Worm (Caenorhabditis elegans): ENCODE measurements around the gene Y65A5A.2.
A peak's percentile ranks its signal among the peaks of the same experiment; 100 is the strongest.

The Y65A5A.2 gene

DNA sequence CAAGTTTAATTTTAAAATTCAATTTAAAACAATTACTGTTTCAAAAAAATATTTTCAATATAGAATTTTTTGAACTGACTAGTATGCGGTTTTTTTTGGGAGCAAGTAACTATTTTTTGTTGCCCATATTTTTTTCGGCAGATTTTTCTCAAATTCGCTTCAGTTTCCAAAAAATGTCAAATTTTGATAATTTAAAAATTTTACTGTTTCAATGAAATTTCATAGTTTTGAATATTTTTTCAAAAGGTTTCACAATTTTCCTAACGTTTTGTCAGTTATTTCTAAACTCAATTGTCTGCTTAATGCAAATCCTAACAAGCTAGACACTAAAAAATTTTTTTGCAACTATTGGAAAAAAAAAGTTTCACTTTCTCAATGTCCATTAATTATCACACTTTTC is 30.9 kb upstream of the Y65A5A.2 start:
- no peak for TF ChIP-seq nhr-232 (tag; optimal IDR thresholded peaks at IDR 0.05)

DNA sequence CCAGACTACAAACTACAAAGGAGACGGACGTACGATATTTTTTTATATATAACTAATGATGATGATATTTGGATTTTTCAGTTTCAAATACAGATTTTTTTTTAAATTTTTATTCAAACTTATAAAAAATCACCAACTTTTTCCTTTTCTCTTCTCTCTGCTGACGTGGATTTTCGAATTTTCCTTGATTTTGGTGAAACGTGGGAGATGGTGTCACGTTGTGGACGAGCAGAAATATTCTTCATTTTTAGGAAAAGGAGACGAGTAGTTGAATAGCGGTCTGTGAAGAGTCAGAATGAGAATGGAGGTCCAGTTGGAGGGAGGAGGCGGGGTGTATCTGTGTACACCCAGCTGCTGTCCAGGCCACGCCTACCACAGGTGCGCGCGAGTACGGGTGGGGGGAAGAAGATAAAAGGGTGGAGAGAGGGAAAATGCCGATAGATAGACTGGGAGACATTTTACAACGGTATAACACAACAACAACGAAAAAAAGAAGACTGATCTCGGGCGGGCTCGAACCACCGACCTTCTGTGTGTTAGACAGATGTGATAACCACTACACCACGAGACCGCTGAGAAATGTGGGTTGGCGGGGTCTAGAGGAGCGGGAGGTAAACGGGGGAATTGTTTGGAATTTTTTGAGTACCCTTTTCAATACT is 29.8 kb upstream of the Y65A5A.2 start, which contains the start of gene Y7A9D.1:
Y7A9D.1 (minus strand) TSS at position 283 of the 659 bp plus-strand sequence.
- peak; percentile 63 for TF ChIP-seq dmd-4 (tag; optimal IDR thresholded peaks at IDR 0.05; ENCODE audit: borderline replicate concordance)
- TF ChIP-seq unc-3 (GFP tag; conservative IDR thresholded peaks at IDR 0.05): 0 out of 2 replicates have a peak, but pooled peaks have one; percentile 6
- TF ChIP-seq unc-3 (tag; optimal IDR thresholded peaks at IDR 0.05): peak; percentile 10
- peak; percentile 83 for TF ChIP-seq hlh-6 (tag; optimal IDR thresholded peaks at IDR 0.05)
- peak; percentile 40 for TF ChIP-seq K09A11.1 (tag; optimal IDR thresholded peaks at IDR 0.05; ENCODE audit: insufficient read depth)
- TF ChIP-seq pax-1 (tag; optimal IDR thresholded peaks at IDR 0.05): no peak
- no peak for TF ChIP-seq ceh-45 (GFP tag; IDR thresholded peaks at IDR 0.05)
- peak; percentile 81 for TF ChIP-seq elt-2 (tag; optimal IDR thresholded peaks at IDR 0.05)
- peak; percentile 23 for TF ChIP-seq ceh-48 (tag; optimal IDR thresholded peaks at IDR 0.05)
- peak; percentile 20 for TF ChIP-seq ceh-14 (tag; optimal IDR thresholded peaks at IDR 0.05)
- peak; percentile 49 for TF ChIP-seq ceh-18 (tag; optimal IDR thresholded peaks at IDR 0.05)
- TF ChIP-seq ceh-19 (GFP tag; optimal IDR thresholded peaks at IDR 0.05): peak; percentile 56
- TF ChIP-seq fkh-6 (tag; optimal IDR thresholded peaks at IDR 0.05): peak; percentile 11
- TF ChIP-seq C38D4.7 (GFP tag; optimal IDR thresholded peaks at IDR 0.05): peak; percentile 41
- TF ChIP-seq fkh-10 (GFP tag; optimal IDR thresholded peaks at IDR 0.05): no peak
- peak; percentile 92 for TF ChIP-seq ama-1 (optimal IDR thresholded peaks at IDR 0.05)
- peak; percentile 43 for TF ChIP-seq sox-2 (GFP tag; IDR thresholded peaks at IDR 0.05)
- no peak for TF ChIP-seq ceh-30 (tag; optimal IDR thresholded peaks at IDR 0.05)
- peak; percentile 46 for TF ChIP-seq hlh-8 (tag; optimal IDR thresholded peaks at IDR 0.05)
- TF ChIP-seq T23F11.4 (GFP tag; optimal IDR thresholded peaks at IDR 0.05): peak; percentile 53
- TF ChIP-seq mec-3 (tag; optimal IDR thresholded peaks at IDR 0.05; ENCODE audit: borderline replicate concordance): no peak
- no peak for TF ChIP-seq tbx-7 (tag; optimal IDR thresholded peaks at IDR 0.05)
- TF ChIP-seq ref-2 (tag; optimal IDR thresholded peaks at IDR 0.05): peak; percentile 83
- peak; percentile 22 for TF ChIP-seq unc-86 (tag; optimal IDR thresholded peaks at IDR 0.05)
- peak; percentile 49 for TF ChIP-seq ztf-16 (tag; optimal IDR thresholded peaks at IDR 0.05)
- TF ChIP-seq ceh-6 (GFP tag; optimal IDR thresholded peaks at IDR 0.05): peak; percentile 77
- peak; percentile 52 for TF ChIP-seq sox-4 (tag; optimal IDR thresholded peaks at IDR 0.05)
- TF ChIP-seq hlh-15 (tag; optimal IDR thresholded peaks at IDR 0.05): no peak
- TF ChIP-seq elt-4 (tag; optimal IDR thresholded peaks at IDR 0.05): peak; percentile 45
- TF ChIP-seq tbx-2 (tag; optimal IDR thresholded peaks at IDR 0.05): peak; percentile 57
- TF ChIP-seq npax-4 (tag; optimal IDR thresholded peaks at IDR 0.05): no peak
- peak; percentile 5 for TF ChIP-seq dve-1 (tag; optimal IDR thresholded peaks at IDR 0.05)
- peak; percentile 78 for TF ChIP-seq pat-9 (tag; optimal IDR thresholded peaks at IDR 0.05)
- peak; percentile 59 for TF ChIP-seq C08G9.2 (tag; optimal IDR thresholded peaks at IDR 0.05)
- TF ChIP-seq zip-5 (tag; optimal IDR thresholded peaks at IDR 0.05): no peak
- peak; percentile 15 for TF ChIP-seq ceh-22 (tag; optimal IDR thresholded peaks at IDR 0.05)
- peak; percentile 70 for TF ChIP-seq ceh-34 (tag; optimal IDR thresholded peaks at IDR 0.05)
- no peak for TF ChIP-seq ceh-24 (tag; optimal IDR thresholded peaks at IDR 0.05)
- no peak for TF ChIP-seq odd-2 (tag; optimal IDR thresholded peaks at IDR 0.05)
- TF ChIP-seq K02D7.2 (tag; optimal IDR thresholded peaks at IDR 0.05): no peak
- TF ChIP-seq rnt-1 (tag; optimal IDR thresholded peaks at IDR 0.05): peak; percentile 42
- TF ChIP-seq hlh-30 (tag; optimal IDR thresholded peaks at IDR 0.05; ENCODE audit: insufficient read depth): peak; percentile 43
- no peak for TF ChIP-seq pag-3 (tag; optimal IDR thresholded peaks at IDR 0.05; ENCODE audit: borderline replicate concordance)
- TF ChIP-seq pros-1 (tag; optimal IDR thresholded peaks at IDR 0.05): no peak
- peak; percentile 49 for TF ChIP-seq nfya-1 (tag; optimal IDR thresholded peaks at IDR 0.05)
- TF ChIP-seq gmeb-2 (tag; optimal IDR thresholded peaks at IDR 0.05): peak; percentile 56
- TF ChIP-seq lin-11 (tag; optimal IDR thresholded peaks at IDR 0.05): no peak
- peak; percentile 23 for TF ChIP-seq madf-2 (tag; optimal IDR thresholded peaks at IDR 0.05)
- no peak for TF ChIP-seq unc-55 (GFP tag; optimal IDR thresholded peaks at IDR 0.05)

Data from whole organism, late embryonic.